Fruit fly (Drosophila melanogaster) whole organism, embryonic: Measurements from ENCODE around the gene CG11598.

ENCODE experiments used
- Atf6 ChIP-seq: fragments of 200-800 bp; sonication (Bioruptor generic); IDR thresholded peaks from 2 replicates; pipeline ENCODE4 v1.3.6; 2022; ENCODE audit warnings: missing biosample characterization, missing genetic modification characterization
- CG12104 ChIP-seq: fragments of 200-800 bp; sonication (Bioruptor generic); optimal IDR thresholded peaks from 3 replicates; lab custom pipeline; 2016; ENCODE audit warnings: missing biosample characterization, missing genetic modification characterization
- CG12391 ChIP-seq: fragments of 200-800 bp; sonication (Bioruptor generic); optimal IDR thresholded peaks from 3 replicates; lab custom pipeline; 2018; ENCODE audit warnings: missing biosample characterization, mild to moderate bottlenecking, missing genetic modification characterization, moderate library complexity
- CG12659 ChIP-seq: fragments of 200-800 bp; sonication (Bioruptor generic); optimal IDR thresholded peaks from 3 replicates; lab custom pipeline; 2017; ENCODE audit warnings: mild to moderate bottlenecking, missing biosample characterization, missing genetic modification reagents, missing genetic modification characterization
- CG13424 ChIP-seq: fragments of 200-800 bp; sonication (Bioruptor generic); optimal IDR thresholded peaks from 2 replicates; lab custom pipeline; 2019; ENCODE audit warnings: missing biosample characterization, mild to moderate bottlenecking, missing genetic modification characterization, moderate library complexity
- CG15601 ChIP-seq: fragments of 200-800 bp; sonication (Bioruptor generic); optimal IDR thresholded peaks from 3 replicates; lab custom pipeline; 2019; ENCODE audit warnings: missing biosample characterization, mild to moderate bottlenecking, missing genetic modification characterization, moderate library complexity
- CG15696 ChIP-seq: fragments of 200-800 bp; sonication (Bioruptor generic); optimal IDR thresholded peaks from 2 replicates; lab custom pipeline; 2019; ENCODE audit warnings: missing biosample characterization, mild to moderate bottlenecking, missing genetic modification characterization, moderate library complexity
- CG17802 ChIP-seq: fragments of 200-800 bp; sonication (Bioruptor generic); optimal IDR thresholded peaks from 2 replicates; lab custom pipeline; 2018; ENCODE audit warnings: missing biosample characterization, mild to moderate bottlenecking, missing genetic modification characterization, moderate library complexity
- CG2202 ChIP-seq: fragments of 200-800 bp; sonication (Bioruptor generic); optimal IDR thresholded peaks from 2 replicates; lab custom pipeline; 2018; ENCODE audit warnings: missing biosample characterization, mild to moderate bottlenecking, missing genetic modification characterization
- CG2875 ChIP-seq: fragments of 200-800 bp; sonication (Bioruptor generic); optimal IDR thresholded peaks from 2 replicates; lab custom pipeline; 2017; ENCODE audit warnings: missing biosample characterization, mild to moderate bottlenecking, missing genetic modification characterization, missing genetic modification reagents
- CG33213 ChIP-seq: fragments of 200-800 bp; sonication (Bioruptor generic); optimal IDR thresholded peaks from 3 replicates; lab custom pipeline; 2016; ENCODE audit warnings: missing biosample characterization, missing genetic modification characterization
- CG33557 ChIP-seq: fragments of 200-800 bp; sonication (Bioruptor generic); optimal IDR thresholded peaks from 2 replicates; lab custom pipeline; 2019; ENCODE audit warnings: missing biosample characterization, mild to moderate bottlenecking, missing genetic modification characterization, moderate library complexity
- CG3726 ChIP-seq: fragments of 200-800 bp; sonication (Bioruptor generic); IDR thresholded peaks from 3 replicates; pipeline ENCODE4, ENCODE4 v1.3.6; 2022; ENCODE audit warnings: missing biosample characterization, missing genetic modification characterization
- CG4328 ChIP-seq: fragments of 200-800 bp; sonication (Bioruptor generic); optimal IDR thresholded peaks from 3 replicates; lab custom pipeline; 2017; ENCODE audit warnings: missing biosample characterization, missing genetic modification reagents, missing genetic modification characterization
- CG8290 ChIP-seq, 3 experiments: fragments of 200-800 bp; sonication (Bioruptor generic); optimal IDR thresholded peaks; 2 replicates each; lab custom pipeline; 2016 to 2019; ENCODE audit warnings: missing biosample characterization in 3 of 3, missing genetic modification characterization in 3 of 3, mild to moderate bottlenecking in 2 of 3, moderate library complexity in 1 of 3
- CG8924 ChIP-seq: fragments of 200-800 bp; optimal IDR thresholded peaks from 3 replicates; lab custom pipeline; 2019; ENCODE audit warnings: missing biosample characterization, mild to moderate bottlenecking, missing genetic modification characterization, moderate library complexity
- CG8944 ChIP-seq: fragments of 200-800 bp; sonication (Bioruptor generic); optimal IDR thresholded peaks from 3 replicates; lab custom pipeline; 2016; ENCODE audit warnings: missing biosample characterization, missing genetic modification characterization
- CG9609 ChIP-seq: fragments of 200-800 bp; sonication (Bioruptor generic); optimal IDR thresholded peaks from 3 replicates; lab custom pipeline; 2016; ENCODE audit warnings: missing biosample characterization, missing genetic modification characterization
- CG9817 ChIP-seq: fragments of 200-800 bp; sonication (Bioruptor generic); optimal IDR thresholded peaks from 2 replicates; lab custom pipeline; 2018; ENCODE audit warnings: missing biosample characterization, mild to moderate bottlenecking, missing genetic modification characterization, moderate library complexity
- CrebB ChIP-seq: fragments of 200-800 bp; sonication (Bioruptor generic); optimal IDR thresholded peaks from 3 replicates; lab custom pipeline; 2018; ENCODE audit warnings: missing biosample characterization, mild to moderate bottlenecking, missing genetic modification characterization
- Deaf1 ChIP-seq: fragments of 200-800 bp; optimal IDR thresholded peaks from 3 replicates; lab custom pipeline; 2019; ENCODE audit warnings: missing biosample characterization, mild to moderate bottlenecking, missing genetic modification characterization, moderate library complexity
- Dll ChIP-seq: fragments of 200-800 bp; sonication (Bioruptor generic); IDR thresholded peaks from 4 replicates; pipeline ENCODE4 v1.3.6; 2022; ENCODE audit warnings: missing biosample characterization, missing genetic modification characterization; ENCODE audit not compliant: partially characterized antibody
- Gsc ChIP-seq: fragments of 200-800 bp; sonication (Bioruptor generic); IDR thresholded peaks from 2 replicates; pipeline ENCODE4 v1.3.6; 2022; ENCODE audit warnings: missing biosample characterization, missing genetic modification characterization
- HLH4C ChIP-seq: fragments of 200-800 bp; sonication (Bioruptor generic); IDR thresholded peaks from 3 replicates; pipeline ENCODE4 v1.3.6; 2022; ENCODE audit warnings: missing biosample characterization, missing genetic modification characterization; ENCODE audit not compliant: partially characterized antibody
- MESR4 ChIP-seq: fragments of 200-800 bp; sonication (Bioruptor generic); optimal IDR thresholded peaks from 2 replicates; lab custom pipeline; 2018; ENCODE audit warnings: missing biosample characterization, mild to moderate bottlenecking, missing genetic modification characterization, moderate library complexity
- Mad ChIP-seq: fragments of 200-800 bp; sonication (Bioruptor generic); optimal IDR thresholded peaks from 2 replicates; lab custom pipeline; 2016; ENCODE audit warnings: missing biosample characterization, missing genetic modification characterization
- Opbp ChIP-seq: fragments of 200-800 bp; sonication (Bioruptor generic); IDR thresholded peaks from 3 replicates; pipeline ENCODE4 v1.3.6; 2022; ENCODE audit warnings: missing biosample characterization, missing genetic modification characterization; ENCODE audit not compliant: partially characterized antibody
- Sry-β ChIP-seq: fragments of 200-800 bp; sonication (Bioruptor generic); optimal IDR thresholded peaks from 2 replicates; lab custom pipeline; 2018; ENCODE audit warnings: missing biosample characterization, mild to moderate bottlenecking, missing genetic modification characterization, moderate library complexity
- Stat92E ChIP-seq, 3 experiments: fragments of >200 bp in 2 of 3; fragments of 200-800 bp in 1 of 3; sonication (Bioruptor generic) in 1 of 3; optimal IDR thresholded peaks; 2 replicates each; lab custom pipeline; 2017 to 2019; ENCODE audit warnings: missing biosample characterization in 3 of 3, missing genetic modification characterization in 3 of 3, mild to moderate bottlenecking in 1 of 3, moderate library complexity in 1 of 3
- Trl ChIP-seq, 3 experiments: fragments of >200 bp in 2 of 3; fragments of 200-800 bp in 1 of 3; sonication (Bioruptor generic) in 1 of 3; optimal IDR thresholded peaks; 2 replicates in 1 of 3; 3 replicates in 2 of 3; lab custom pipeline; 2016 to 2017; ENCODE audit warnings: missing biosample characterization in 1 of 3, missing genetic modification characterization in 1 of 3
- ap ChIP-seq: fragments of 200-800 bp; sonication (Bioruptor generic); IDR thresholded peaks from 2 replicates; pipeline ENCODE4 v1.3.6; 2022; ENCODE audit warnings: missing biosample characterization, missing genetic modification characterization
- cato ChIP-seq: fragments of 200-800 bp; sonication (Bioruptor generic); optimal IDR thresholded peaks from 2 replicates; lab custom pipeline; 2016; ENCODE audit warnings: missing biosample characterization, missing genetic modification characterization, borderline replicate concordance
- cg ChIP-seq: fragments of 200-800 bp; sonication (Bioruptor generic); optimal IDR thresholded peaks from 3 replicates; lab custom pipeline; 2019; ENCODE audit warnings: missing biosample characterization, mild to moderate bottlenecking, missing genetic modification characterization, moderate library complexity
- croc ChIP-seq: fragments of 200-800 bp; sonication (Bioruptor generic); conservative IDR thresholded peaks from 3 replicates; pipeline ENCODE4 v1.3.6; 2022; ENCODE audit warnings: missing biosample characterization, missing genetic modification characterization
- da ChIP-seq: fragments of 200-800 bp; sonication (Bioruptor generic); optimal IDR thresholded peaks from 2 replicates; lab custom pipeline; 2016; ENCODE audit warnings: missing biosample characterization, missing genetic modification characterization
- dm ChIP-seq: fragments of 200-800 bp; sonication (Bioruptor generic); optimal IDR thresholded peaks from 3 replicates; lab custom pipeline; 2016; ENCODE audit warnings: missing biosample characterization, missing genetic modification characterization
- eve ChIP-seq, 2 experiments: fragments of >200 bp; optimal IDR thresholded peaks; 2 replicates each; lab custom pipeline; 2017; ENCODE audit warnings: missing biosample characterization in 2 of 2, missing genetic modification characterization in 2 of 2
- gcm2 ChIP-seq: fragments of 200-800 bp; sonication (Bioruptor generic); optimal IDR thresholded peaks from 2 replicates; lab custom pipeline; 2016; ENCODE audit warnings: missing biosample characterization, missing genetic modification characterization
- gfzf ChIP-seq: fragments of 200-800 bp; sonication (Bioruptor generic); optimal IDR thresholded peaks from 2 replicates; lab custom pipeline; 2016; ENCODE audit warnings: missing biosample characterization, mild to moderate bottlenecking, missing genetic modification characterization, moderate library complexity
- gro ChIP-seq: fragments of 200-800 bp; sonication (Bioruptor generic); optimal IDR thresholded peaks from 2 replicates; lab custom pipeline; 2016; ENCODE audit warnings: missing biosample characterization, missing genetic modification characterization
- kay ChIP-seq: fragments of 200-800 bp; sonication (Bioruptor generic); optimal IDR thresholded peaks from 2 replicates; lab custom pipeline; 2016; ENCODE audit warnings: missing biosample characterization, missing genetic modification characterization
- klu ChIP-seq: fragments of 200-800 bp; sonication (Bioruptor generic); IDR thresholded peaks from 2 replicates; pipeline ENCODE4 v1.3.6; 2022; ENCODE audit warnings: missing biosample characterization, missing genetic modification characterization
- nmo ChIP-seq: fragments of 200-800 bp; sonication (Bioruptor generic); optimal IDR thresholded peaks from 2 replicates; lab custom pipeline; 2018; ENCODE audit warnings: missing biosample characterization, mild to moderate bottlenecking, missing genetic modification characterization, moderate library complexity
- odd ChIP-seq: fragments of 200-800 bp; sonication (Bioruptor generic); optimal IDR thresholded peaks from 2 replicates; lab custom pipeline; 2017; ENCODE audit warnings: missing biosample characterization, mild to moderate bottlenecking, missing genetic modification characterization
- p53 ChIP-seq: fragments of 200-800 bp; sonication (Bioruptor generic); optimal IDR thresholded peaks from 2 replicates; lab custom pipeline; 2016; ENCODE audit warnings: missing biosample characterization, missing genetic modification characterization
- pros ChIP-seq: fragments of 200-800 bp; sonication (Bioruptor generic); optimal IDR thresholded peaks from 3 replicates; lab custom pipeline; 2019; ENCODE audit warnings: missing biosample characterization, mild to moderate bottlenecking, missing genetic modification characterization, moderate library complexity
- row ChIP-seq: fragments of 200-800 bp; sonication (Bioruptor generic); IDR thresholded peaks from 3 replicates; pipeline ENCODE4 v1.3.6; 2022; ENCODE audit warnings: missing biosample characterization, missing genetic modification characterization
- sens ChIP-seq: fragments of 200-800 bp; sonication (Bioruptor generic); peaks from one replicate; lab custom pipeline; 2016; ENCODE audit warnings: missing biosample characterization, missing genetic modification characterization
- sima ChIP-seq: fragments of 200-800 bp; sonication (Bioruptor generic); optimal IDR thresholded peaks from 2 replicates; lab custom pipeline; 2016; ENCODE audit warnings: missing biosample characterization, missing genetic modification characterization
- tgo ChIP-seq: fragments of 200-800 bp; sonication (Bioruptor generic); IDR thresholded peaks from 3 replicates; pipeline ENCODE4 v1.3.6; 2022; ENCODE audit warnings: missing biosample characterization, missing genetic modification characterization

The CG11598 gene

DNA sequence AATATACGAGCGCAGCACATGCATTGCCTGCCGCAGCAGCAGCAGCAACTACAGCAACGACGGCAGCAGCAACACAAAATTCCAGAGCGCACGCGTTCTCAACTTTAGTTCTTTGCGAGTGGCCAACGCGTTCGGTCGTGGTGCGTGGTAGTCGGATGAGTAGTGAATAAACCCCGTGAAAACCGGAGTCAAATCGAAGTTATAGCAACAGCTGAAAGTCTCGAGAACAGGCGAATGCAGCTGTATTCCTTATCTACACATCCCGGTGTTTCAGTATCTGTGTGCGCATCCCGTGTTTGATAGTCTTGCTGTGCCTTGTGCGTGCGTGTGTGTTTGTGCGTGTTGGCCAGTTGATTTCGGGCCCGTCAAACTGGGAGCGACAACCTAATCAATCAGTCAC, 13.2 kb downstream of the CG11598 start, which contains the start of gene Dtg (continued):
- TF ChIP-seq CG12104 (no peak), row (GFP tag; lab: Robert Waterston, UW) (no peak), CG9609 (no peak), p53 (GFP tag; lab: Kevin White, UChicago) (no peak), Stat92E (GFP tag; optimal IDR thresholded peaks at IDR 0.05; lab: Kevin White, UChicago) (peak in 1 of 3 experiments; percentile 62), cg (GFP tag; lab: Kevin White, UChicago) (peak; percentile 68), Gsc (GFP tag; lab: Robert Waterston, UW) (no peak), CG8924 (peak; percentile 10), Opbp (GFP tag; lab: Robert Waterston, UW) (0 out of 3 replicates have a peak, but pooled peaks have one; percentile 24), kay (no peak), gro (GFP tag; lab: Kevin White, UChicago) (no peak), CG17802 (no peak), CG15601 (tag; lab: Kevin White, UChicago) (peak; percentile 2), dm (peak; percentile 6), ap (GFP tag; lab: Robert Waterston, UW) (no peak), CG12391 (tag; lab: Kevin White, UChicago) (no peak), Trl (optimal IDR thresholded peaks at IDR 0.05; lab: Kevin White, UChicago) (peak in 1 of 2 experiments; percentile 2), Trl (GFP tag; optimal IDR thresholded peaks at IDR 0.05; lab: Kevin White, UChicago) (no peak), CG4328 (GFP tag; lab: Kevin White, UChicago) (no peak), Deaf1 (tag; lab: Kevin White, UChicago) (peak; percentile 30), Atf6 (no peak), CG8944 (no peak), CG9817 (tag; lab: Kevin White, UChicago) (no peak), Mad (GFP tag; lab: Kevin White, UChicago) (no peak), CG12659 (no peak), MESR4 (GFP tag; lab: Kevin White, UChicago) (no peak), Dll (GFP tag; lab: Robert Waterston, UW) (no peak), sens (peak; percentile 74), cato (GFP tag; lab: Kevin White, UChicago) (no peak), gfzf (GFP tag; lab: Kevin White, UChicago) (no peak), CG33557 (peak; percentile 24), CrebB (tag; lab: Kevin White, UChicago) (no peak), klu (GFP tag; lab: Robert Waterston, UW) (no peak), eve (GFP tag; optimal IDR thresholded peaks at IDR 0.05; lab: Kevin White, UChicago) (no peak), CG13424 (tag; lab: Kevin White, UChicago) (no peak), tgo (no peak), HLH4C (GFP tag; lab: Robert Waterston, UW) (no peak), da (peak; percentile 19), CG2202 (no peak), sima (no peak), CG3726 (GFP tag; lab: Robert Waterston, UW) (no peak), pros (GFP tag; lab: Kevin White, UChicago) (peak; percentile 65), nmo (GFP tag; lab: Kevin White, UChicago) (no peak), gcm2 (GFP tag; lab: Kevin White, UChicago) (no peak), Sry-β (GFP tag; lab: Kevin White, UChicago) (no peak), croc (no peak), CG2875 (GFP tag; lab: Kevin White, UChicago) (no peak), odd (GFP tag; lab: Kevin White, UChicago) (peak; percentile 22), CG8290 (GFP tag; optimal IDR thresholded peaks at IDR 0.05; lab: Kevin White, UChicago) (no peak), CG8290 (tag; optimal IDR thresholded peaks at IDR 0.05; lab: Kevin White, UChicago) (no peak), CG15696 (tag; lab: Kevin White, UChicago) (no peak), CG33213 (no peak)
